Fruit fly (Drosophila melanogaster) Kc167 (cell line): ENCODE measurements around the gene CG14785.

Source experiments
- Myc ChIP-seq: fragments of >200 bp; optimal IDR thresholded peaks from 2 replicates; lab custom pipeline; 2017; ENCODE audit warnings: missing external identifiers
- Sin3A ChIP-seq: fragments of >200 bp; optimal IDR thresholded peaks from 2 replicates; lab custom pipeline; 2018; ENCODE audit warnings: missing external identifiers
- h ChIP-seq: fragments of >200 bp; optimal IDR thresholded peaks from 3 replicates; lab custom pipeline; 2018; ENCODE audit warnings: missing external identifiers
- insv ChIP-seq: fragments of >200 bp; optimal IDR thresholded peaks from 3 replicates; lab custom pipeline; 2018; ENCODE audit warnings: missing external identifiers
- psq ChIP-seq: fragments of >200 bp; optimal IDR thresholded peaks from 2 replicates; lab custom pipeline; 2017; ENCODE audit warnings: missing external identifiers
- ttk ChIP-seq: sonication (Bioruptor generic); optimal IDR thresholded peaks from 2 replicates; lab custom pipeline; 2017; ENCODE audit warnings: missing external identifiers

Gene CG14785

dm6 chrX:1465707-1466504 lies 9.1 kb upstream of the CG14785 start, which contains the start of the genes O-fut2 and CG14777:
TSS of gene O-fut2 (minus strand) at chrX:1465996.
TSS of gene CG14777 (plus strand) at chrX:1466134.
- TF ChIP-seq Sin3A (lab: Kevin White, UChicago) (no peak), h (lab: Kevin White, UChicago) (no peak), psq (lab: Kevin White, UChicago) (no peak), ttk (lab: Kevin White, UChicago) (no peak), Myc (lab: Kevin White, UChicago) (no peak), insv (lab: Kevin White, UChicago) (no peak)

DNA sequence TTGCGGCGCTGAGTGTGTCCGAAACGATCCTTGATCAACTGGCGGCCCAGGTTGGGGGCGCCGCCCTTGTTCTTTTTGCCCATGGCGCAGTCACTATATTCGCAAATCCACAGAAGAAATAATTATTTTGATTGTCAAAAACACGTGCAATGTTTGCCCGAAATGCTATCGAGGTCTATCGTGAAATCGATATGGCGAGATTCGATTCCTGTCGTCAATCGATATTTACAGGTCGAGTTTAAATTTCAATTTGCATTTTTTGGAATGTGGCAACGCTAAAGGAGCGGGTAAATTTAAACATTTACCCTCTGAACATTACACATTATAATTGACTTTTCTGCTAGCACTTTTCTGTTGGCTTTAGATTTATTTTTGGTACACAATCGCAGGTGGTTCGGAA lies 7.2 kb upstream of the CG14785 start, which contains the start of gene Ns3:
Ns3 (minus strand) TSS at position 188 of the 400 bp plus-strand sequence.
- TF ChIP-seq Myc (lab: Kevin White, UChicago) (no peak), psq (lab: Kevin White, UChicago) (no peak), insv (lab: Kevin White, UChicago) (no peak)

dm6 chrX:1461544-1461943 lies 4.7 kb upstream of the CG14785 start, which contains the start of gene CG14787:
TSS of gene CG14787 (minus strand) at chrX:1461676.
- TF ChIP-seq Sin3A (lab: Kevin White, UChicago) (no peak), h (lab: Kevin White, UChicago) (no peak), psq (lab: Kevin White, UChicago) (no peak), Myc (lab: Kevin White, UChicago) (no peak), insv (lab: Kevin White, UChicago) (no peak), ttk (lab: Kevin White, UChicago) (no peak)

DNA sequence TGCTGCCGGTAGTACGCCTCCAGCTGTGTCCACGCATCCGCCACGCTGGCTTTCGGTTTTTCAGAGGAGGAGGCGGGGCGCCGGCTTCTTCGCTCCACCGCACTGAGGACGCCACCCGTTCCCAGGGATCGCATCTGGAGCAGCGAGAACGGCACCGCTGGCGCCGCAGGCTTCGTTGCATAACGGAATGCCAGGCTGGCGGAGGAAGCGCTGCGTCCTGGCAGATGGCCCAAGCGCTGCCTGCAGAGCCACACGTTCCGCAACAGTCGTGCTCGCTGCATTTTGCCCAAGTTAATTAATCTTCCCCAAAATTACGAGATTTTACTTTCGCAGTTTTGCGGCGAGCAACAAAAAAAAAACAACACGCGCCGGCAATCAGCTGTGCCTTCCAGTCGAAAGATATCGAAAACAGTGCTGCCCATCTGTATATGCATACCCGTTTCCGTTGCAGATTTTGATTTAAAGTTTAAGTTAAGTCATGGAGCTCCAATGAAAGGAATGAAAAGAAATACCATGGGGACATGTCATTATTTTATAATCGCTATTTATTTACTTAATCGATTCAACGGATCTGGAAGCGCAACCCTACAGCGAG lies 3.5 kb upstream of the CG14785 start, which contains the start of gene Lrpprc2:
Lrpprc2 (minus strand) TSS at position 340 of the 595 bp plus-strand sequence.
- TF ChIP-seq h (lab: Kevin White, UChicago) = no peak
- TF ChIP-seq psq (lab: Kevin White, UChicago) = no peak
- no peak for TF ChIP-seq Sin3A (lab: Kevin White, UChicago)

- no peak for TF ChIP-seq ttk (lab: Kevin White, UChicago)
Measured at dm6 chrX:1454837-1455236, 2.0 kb downstream of the CG14785 start.

DNA sequence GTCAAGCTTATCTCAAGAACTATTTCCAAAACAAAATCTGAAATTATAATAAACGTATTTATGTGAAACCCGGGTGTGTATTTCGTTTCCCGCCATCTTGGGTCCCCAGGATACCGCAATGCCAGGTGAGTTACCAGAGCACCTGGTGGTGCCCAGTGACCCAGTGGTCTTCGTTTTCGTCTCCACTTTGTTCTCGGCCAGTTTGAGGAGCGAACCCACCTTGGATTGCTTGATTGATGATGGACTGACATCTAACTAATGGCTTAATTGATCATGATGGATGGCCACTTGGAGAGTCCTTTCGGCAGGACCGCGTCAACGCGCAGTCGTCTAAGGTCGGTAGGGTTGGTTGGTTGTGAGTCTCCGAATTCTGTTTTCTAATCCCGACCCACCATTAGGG lies 4.7 kb downstream of the CG14785 start, which contains the start of gene Gr2a:
Gr2a (plus strand) TSS at position 301 of the 400 bp plus-strand sequence.
- TF ChIP-seq insv (lab: Kevin White, UChicago) (no peak), h (lab: Kevin White, UChicago) (no peak), ttk (lab: Kevin White, UChicago) (no peak), psq (lab: Kevin White, UChicago) (no peak), Sin3A (lab: Kevin White, UChicago) (no peak), Myc (lab: Kevin White, UChicago) (no peak)

dm6 chrX:1414269-1414668 lies 42.6 kb downstream of the CG14785 start:
- TF ChIP-seq Sin3A (lab: Kevin White, UChicago) (no peak), insv (lab: Kevin White, UChicago) (no peak), ttk (lab: Kevin White, UChicago) (no peak), Myc (lab: Kevin White, UChicago) (no peak), psq (lab: Kevin White, UChicago) (no peak), h (lab: Kevin White, UChicago) (no peak)

DNA sequence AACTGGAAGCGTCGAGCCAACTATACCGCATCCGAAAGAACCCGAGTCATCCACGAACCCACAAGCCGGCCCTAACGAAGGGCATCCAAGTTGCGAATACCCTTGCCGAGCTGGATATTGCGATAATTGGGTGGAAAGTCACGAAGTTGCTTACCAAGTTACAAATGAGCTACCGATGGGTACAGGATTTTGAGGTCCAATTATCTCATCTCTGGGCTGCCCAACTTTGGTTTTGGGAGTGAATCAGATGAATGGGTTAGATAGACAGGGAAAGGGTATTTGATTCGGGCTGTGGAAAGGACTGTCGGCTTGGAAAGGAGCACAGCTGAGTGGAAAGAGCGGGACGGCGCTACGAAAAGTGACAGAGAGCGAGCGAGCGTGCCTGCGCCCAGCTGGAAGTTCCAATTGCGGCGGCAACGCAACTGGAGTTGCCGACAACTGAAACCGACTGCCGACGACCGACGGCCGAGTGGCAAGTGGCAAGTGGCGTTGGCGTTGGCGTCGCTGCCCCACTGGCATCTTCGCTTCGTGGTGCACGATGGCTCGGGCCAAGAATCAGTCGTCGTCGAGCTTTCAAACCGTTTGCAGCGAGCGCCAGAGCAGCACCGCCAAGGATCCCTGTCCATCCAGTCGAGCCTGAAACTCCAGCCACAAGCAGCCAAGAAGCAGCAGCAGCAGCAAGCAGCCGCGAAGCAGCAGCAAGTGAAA lies 45.5 kb downstream of the CG14785 start:
- TF ChIP-seq insv (lab: Kevin White, UChicago) (no peak), ttk (lab: Kevin White, UChicago) (no peak), h (lab: Kevin White, UChicago) (no peak), Myc (lab: Kevin White, UChicago) (no peak), psq (lab: Kevin White, UChicago) (no peak), Sin3A (lab: Kevin White, UChicago) (no peak)

DNA sequence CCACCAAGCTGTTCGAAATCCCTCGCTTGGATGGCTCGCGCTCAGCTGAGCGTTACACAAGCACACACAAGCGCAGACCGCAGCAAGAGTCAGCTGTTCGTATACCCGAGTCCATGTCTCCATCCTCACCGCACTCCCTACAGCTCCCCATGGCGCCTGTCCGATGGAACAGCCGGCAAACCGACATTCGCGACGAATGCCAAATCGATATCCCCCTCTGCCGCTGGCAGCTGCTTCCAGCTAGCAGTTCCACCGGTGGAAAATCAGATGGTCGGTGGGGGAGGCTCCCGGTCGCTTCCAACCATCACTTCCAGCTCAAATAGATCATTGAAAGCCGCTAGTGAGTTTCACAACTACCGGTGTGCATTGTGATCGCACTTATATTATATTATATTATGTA lies 46.5 kb downstream of the CG14785 start:
- TF ChIP-seq h (lab: Kevin White, UChicago) (no peak), Sin3A (lab: Kevin White, UChicago) (no peak), ttk (lab: Kevin White, UChicago) (no peak), psq (lab: Kevin White, UChicago) (no peak), insv (lab: Kevin White, UChicago) (no peak), Myc (lab: Kevin White, UChicago) (no peak)

- TF ChIP-seq Sin3A (lab: Kevin White, UChicago) (no peak), ttk (lab: Kevin White, UChicago) (no peak), Myc (lab: Kevin White, UChicago) (no peak), insv (lab: Kevin White, UChicago) (no peak), psq (lab: Kevin White, UChicago) (no peak), h (lab: Kevin White, UChicago) (no peak)
Measured at dm6 chrX:1408964-1409363, 47.9 kb downstream of the CG14785 start, which contains the start of gene futsch. TSS of gene futsch (plus strand) at chrX:1409069.

DNA sequence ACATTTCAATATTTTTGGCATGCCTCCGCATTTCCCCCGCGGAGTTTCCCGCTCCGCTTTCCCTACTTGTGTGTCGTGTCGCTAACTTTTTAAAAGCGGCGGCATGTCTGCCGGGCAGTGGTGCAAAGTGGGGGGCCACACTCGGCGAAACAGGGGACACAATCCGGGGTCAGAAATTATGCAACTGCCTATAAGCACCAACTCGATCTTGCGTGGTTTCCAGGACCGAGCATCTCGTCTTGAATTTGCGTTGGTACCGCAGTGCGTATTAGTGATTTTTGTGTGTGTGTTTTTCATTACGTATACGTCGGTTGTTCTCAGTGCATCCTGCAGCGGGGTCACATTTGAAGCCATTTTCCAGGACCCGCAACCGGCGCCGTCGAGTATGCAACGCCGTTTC lies 49.2 kb downstream of the CG14785 start:
- TF ChIP-seq Sin3A (lab: Kevin White, UChicago) (no peak), ttk (lab: Kevin White, UChicago) (no peak), Myc (lab: Kevin White, UChicago) (no peak), psq (lab: Kevin White, UChicago) (no peak), h (lab: Kevin White, UChicago) (no peak), insv (lab: Kevin White, UChicago) (no peak)
